Fruit fly (Drosophila melanogaster) whole organism, embryonic: ENCODE measurements around the gene Tmtc2.

Experiments
- ATbp ChIP-seq: fragments of 200-800 bp; sonication (Bioruptor generic); optimal IDR thresholded peaks from 2 replicates; lab custom pipeline; 2017; ENCODE audit warnings: missing biosample characterization, mild to moderate bottlenecking, missing genetic modification characterization, missing genetic modification reagents
- Antp ChIP-seq: fragments of 200-800 bp; sonication (Bioruptor generic); optimal IDR thresholded peaks from 3 replicates; lab custom pipeline; 2016; ENCODE audit warnings: missing biosample characterization, missing genetic modification characterization
- CG10979 ChIP-seq: fragments of 200-800 bp; sonication (Bioruptor generic); optimal IDR thresholded peaks from 2 replicates; lab custom pipeline; 2018; ENCODE audit warnings: missing biosample characterization, mild to moderate bottlenecking, missing genetic modification characterization, moderate library complexity
- CG11085 ChIP-seq: fragments of 200-800 bp; sonication (Bioruptor generic); IDR thresholded peaks from 2 replicates; pipeline ENCODE4 v1.3.6; 2022; ENCODE audit warnings: missing biosample characterization, missing genetic modification characterization
- CG12071 ChIP-seq: fragments of 200-800 bp; sonication (Bioruptor generic); optimal IDR thresholded peaks from 3 replicates; lab custom pipeline; 2018; ENCODE audit warnings: missing biosample characterization, mild to moderate bottlenecking, missing genetic modification characterization
- CG12391 ChIP-seq: fragments of 200-800 bp; sonication (Bioruptor generic); optimal IDR thresholded peaks from 3 replicates; lab custom pipeline; 2018; ENCODE audit warnings: missing biosample characterization, mild to moderate bottlenecking, missing genetic modification characterization, moderate library complexity
- CG12659 ChIP-seq: fragments of 200-800 bp; sonication (Bioruptor generic); optimal IDR thresholded peaks from 3 replicates; lab custom pipeline; 2017; ENCODE audit warnings: mild to moderate bottlenecking, missing biosample characterization, missing genetic modification reagents, missing genetic modification characterization
- CG15269 ChIP-seq: fragments of 200-800 bp; sonication (Bioruptor generic); optimal IDR thresholded peaks from 2 replicates; lab custom pipeline; 2018; ENCODE audit warnings: missing biosample characterization, mild to moderate bottlenecking, missing genetic modification characterization, moderate library complexity
- CG15514 ChIP-seq: fragments of 200-800 bp; sonication (Bioruptor generic); optimal IDR thresholded peaks from 3 replicates; lab custom pipeline; 2017; ENCODE audit warnings: missing biosample characterization, missing genetic modification characterization, mild to moderate bottlenecking, moderate library complexity, missing genetic modification reagents
- CG17328 ChIP-seq: fragments of 200-800 bp; sonication (Bioruptor generic); IDR thresholded peaks from 2 replicates; pipeline ENCODE4 v1.3.6; 2022; ENCODE audit warnings: missing biosample characterization, missing genetic modification characterization
- CG2120 ChIP-seq: fragments of 200-800 bp; sonication (Bioruptor generic); optimal IDR thresholded peaks from 3 replicates; lab custom pipeline; 2016; ENCODE audit warnings: missing biosample characterization, missing genetic modification characterization
- CG2712 ChIP-seq: fragments of 200-800 bp; optimal IDR thresholded peaks from 3 replicates; lab custom pipeline; 2019; ENCODE audit warnings: missing biosample characterization, mild to moderate bottlenecking, missing genetic modification characterization, moderate library complexity
- CG30403 ChIP-seq: fragments of 200-800 bp; sonication (Bioruptor generic); optimal IDR thresholded peaks from 3 replicates; lab custom pipeline; 2016; ENCODE audit warnings: missing biosample characterization, missing genetic modification characterization
- CG31441 ChIP-seq: fragments of 200-800 bp; sonication (Bioruptor generic); IDR thresholded peaks from 2 replicates; pipeline ENCODE4 v1.3.6; 2022; ENCODE audit warnings: missing biosample characterization, missing genetic modification characterization
- CG3281 ChIP-seq: fragments of 200-800 bp; sonication (Bioruptor generic); optimal IDR thresholded peaks from 3 replicates; lab custom pipeline; 2017; ENCODE audit warnings: missing biosample characterization, mild to moderate bottlenecking, missing genetic modification characterization
- CG7786 ChIP-seq: fragments of 200-800 bp; sonication (Bioruptor generic); optimal IDR thresholded peaks from 2 replicates; lab custom pipeline; 2016; ENCODE audit warnings: missing biosample characterization, missing genetic modification characterization
- CG7839 ChIP-seq: fragments of 200-800 bp; sonication (Bioruptor generic); optimal IDR thresholded peaks from 3 replicates; lab custom pipeline; 2018; ENCODE audit warnings: missing biosample characterization, mild to moderate bottlenecking, missing genetic modification characterization, moderate library complexity
- CG8290 ChIP-seq, 3 experiments: fragments of 200-800 bp; sonication (Bioruptor generic); optimal IDR thresholded peaks; 2 replicates each; lab custom pipeline; 2016 to 2019; ENCODE audit warnings: missing biosample characterization in 3 of 3, missing genetic modification characterization in 3 of 3, mild to moderate bottlenecking in 2 of 3, moderate library complexity in 1 of 3
- CG9437 ChIP-seq: fragments of 200-800 bp; sonication (Bioruptor generic); optimal IDR thresholded peaks from 2 replicates; lab custom pipeline; 2018; ENCODE audit warnings: missing biosample characterization, mild to moderate bottlenecking, missing genetic modification characterization
- CG9817 ChIP-seq: fragments of 200-800 bp; sonication (Bioruptor generic); optimal IDR thresholded peaks from 2 replicates; lab custom pipeline; 2018; ENCODE audit warnings: missing biosample characterization, mild to moderate bottlenecking, missing genetic modification characterization, moderate library complexity
- CG9932 ChIP-seq: fragments of 200-800 bp; sonication (Bioruptor generic); IDR thresholded peaks from 2 replicates; pipeline ENCODE4 v1.3.6; 2022; ENCODE audit warnings: missing biosample characterization, missing genetic modification characterization
- Dbx ChIP-seq: fragments of 200-800 bp; sonication (Bioruptor generic); IDR thresholded peaks from 3 replicates; pipeline ENCODE4 v1.3.6; 2022; ENCODE audit warnings: missing biosample characterization, missing genetic modification characterization
- Fer3 ChIP-seq: fragments of 200-800 bp; sonication (Bioruptor generic); optimal IDR thresholded peaks from 2 replicates; lab custom pipeline; 2018; ENCODE audit warnings: missing biosample characterization, mild to moderate bottlenecking, missing genetic modification characterization, moderate library complexity
- HmgD ChIP-seq: fragments of 200-800 bp; sonication (Bioruptor generic); optimal IDR thresholded peaks from 3 replicates; lab custom pipeline; 2016; ENCODE audit warnings: missing biosample characterization, missing genetic modification characterization
- Hr51 ChIP-seq, 2 experiments: fragments of 200-800 bp; sonication (Bioruptor generic); optimal IDR thresholded peaks; 2 replicates in 1 of 2; 3 replicates in 1 of 2; lab custom pipeline; 2016 to 2018; ENCODE audit warnings: missing biosample characterization in 2 of 2, missing genetic modification characterization in 2 of 2, mild to moderate bottlenecking in 1 of 2, moderate library complexity in 1 of 2
- NfI ChIP-seq: fragments of 200-800 bp; sonication (Bioruptor generic); optimal IDR thresholded peaks from 3 replicates; lab custom pipeline; 2018; ENCODE audit warnings: missing biosample characterization, mild to moderate bottlenecking, missing genetic modification characterization, moderate library complexity
- Ptx1 ChIP-seq: fragments of 200-800 bp; sonication (Bioruptor generic); IDR thresholded peaks from 2 replicates; pipeline ENCODE4 v1.3.6; 2022; ENCODE audit warnings: missing biosample characterization, missing genetic modification characterization
- Sox100B ChIP-seq: fragments of 200-800 bp; sonication (Bioruptor generic); optimal IDR thresholded peaks from 3 replicates; lab custom pipeline; 2018; ENCODE audit warnings: missing biosample characterization, mild to moderate bottlenecking, missing genetic modification characterization
- Xrp1 ChIP-seq: fragments of 200-800 bp; sonication (Bioruptor generic); IDR thresholded peaks from 2 replicates; pipeline ENCODE4 v1.3.6; 2022; ENCODE audit warnings: missing biosample characterization, missing genetic modification characterization
- abd-A ChIP-seq: fragments of 200-800 bp; sonication (Bioruptor generic); optimal IDR thresholded peaks from 3 replicates; lab custom pipeline; 2019; ENCODE audit warnings: missing biosample characterization, mild to moderate bottlenecking, missing genetic modification characterization, moderate library complexity
- cato ChIP-seq: fragments of 200-800 bp; sonication (Bioruptor generic); optimal IDR thresholded peaks from 2 replicates; lab custom pipeline; 2016; ENCODE audit warnings: missing biosample characterization, missing genetic modification characterization, borderline replicate concordance
- dpn ChIP-seq, 2 experiments: fragments of 200-800 bp; sonication (Bioruptor generic); optimal IDR thresholded peaks; 3 replicates each; lab custom pipeline; 2016; ENCODE audit warnings: missing biosample characterization in 2 of 2, missing genetic modification characterization in 2 of 2
- gce ChIP-seq: fragments of 200-800 bp; sonication (Bioruptor generic); IDR thresholded peaks from 3 replicates; pipeline ENCODE4 v1.3.6; 2022; ENCODE audit warnings: missing biosample characterization, missing genetic modification characterization
- grau ChIP-seq: fragments of 200-800 bp; optimal IDR thresholded peaks from 3 replicates; lab custom pipeline; 2019; ENCODE audit warnings: missing biosample characterization, mild to moderate bottlenecking, missing genetic modification characterization, moderate library complexity
- klu ChIP-seq: fragments of 200-800 bp; sonication (Bioruptor generic); IDR thresholded peaks from 2 replicates; pipeline ENCODE4 v1.3.6; 2022; ENCODE audit warnings: missing biosample characterization, missing genetic modification characterization
- lbe ChIP-seq: fragments of 200-800 bp; sonication (Bioruptor generic); optimal IDR thresholded peaks from 2 replicates; lab custom pipeline; 2016; ENCODE audit warnings: missing biosample characterization, mild to moderate bottlenecking, missing genetic modification characterization
- lilli ChIP-seq: fragments of 200-800 bp; sonication (Bioruptor generic); optimal IDR thresholded peaks from 3 replicates; lab custom pipeline; 2016; ENCODE audit warnings: missing biosample characterization, missing genetic modification characterization
- oc ChIP-seq: fragments of 200-800 bp; sonication (Bioruptor generic); optimal IDR thresholded peaks from 2 replicates; lab custom pipeline; 2018; ENCODE audit warnings: missing biosample characterization, mild to moderate bottlenecking, missing genetic modification characterization, moderate library complexity
- org-1 ChIP-seq: fragments of 200-800 bp; sonication (Bioruptor generic); optimal IDR thresholded peaks from 2 replicates; lab custom pipeline; 2017; ENCODE audit warnings: missing biosample characterization, missing genetic modification characterization
- pan ChIP-seq, 4 experiments: fragments of >200 bp in 3 of 4; fragments of 200-800 bp in 1 of 4; sonication (Bioruptor generic) in 1 of 4; optimal IDR thresholded peaks in 3 of 4; IDR thresholded peaks in 1 of 4; 2 replicates each; pipeline versions ENCODE4 v1.3.6 to Lab custom; 2017 to 2022; ENCODE audit warnings: missing biosample characterization in 2 of 4, missing genetic modification characterization in 2 of 4, mixed read lengths in 1 of 4
- row ChIP-seq: fragments of 200-800 bp; sonication (Bioruptor generic); IDR thresholded peaks from 3 replicates; pipeline ENCODE4 v1.3.6; 2022; ENCODE audit warnings: missing biosample characterization, missing genetic modification characterization
- sens ChIP-seq: fragments of 200-800 bp; sonication (Bioruptor generic); peaks from one replicate; lab custom pipeline; 2016; ENCODE audit warnings: missing biosample characterization, missing genetic modification characterization
- tgo ChIP-seq: fragments of 200-800 bp; sonication (Bioruptor generic); IDR thresholded peaks from 3 replicates; pipeline ENCODE4 v1.3.6; 2022; ENCODE audit warnings: missing biosample characterization, missing genetic modification characterization
- tin ChIP-seq: fragments of 200-800 bp; sonication (Bioruptor generic); optimal IDR thresholded peaks from 3 replicates; lab custom pipeline; 2016; ENCODE audit warnings: missing biosample characterization, missing genetic modification characterization
- unpg ChIP-seq: fragments of 200-800 bp; sonication (Bioruptor generic); optimal IDR thresholded peaks from 3 replicates; lab custom pipeline; 2018; ENCODE audit warnings: missing biosample characterization, mild to moderate bottlenecking, missing genetic modification characterization, moderate library complexity
- vnd ChIP-seq: fragments of 200-800 bp; sonication (Bioruptor generic); IDR thresholded peaks from 3 replicates; pipeline ENCODE4 v1.3.6; 2022; ENCODE audit warnings: missing biosample characterization, missing genetic modification characterization; ENCODE audit not compliant: partially characterized antibody
- vvl ChIP-seq: fragments of 200-800 bp; sonication (Bioruptor generic); IDR thresholded peaks from 2 replicates; pipeline ENCODE4 v1.3.6; 2022; ENCODE audit warnings: missing biosample characterization, missing genetic modification characterization
- zfh2 ChIP-seq: fragments of 200-800 bp; sonication (Bioruptor generic); optimal IDR thresholded peaks from 2 replicates; lab custom pipeline; 2016; ENCODE audit warnings: missing biosample characterization, missing genetic modification characterization

Tmtc2 gene

dm6 chr2L:897124-897523 is 25.5 kb upstream of the Tmtc2 start (continued):
- TF ChIP-seq CG31441 (0 out of 2 replicates have a peak, but pooled peaks have one; percentile 13), sens (GFP tag; lab: Kevin White, UChicago) (peak; percentile 62), CG17328 (GFP tag; lab: Robert Waterston, UW) (0 out of 2 replicates have a peak, but pooled peaks have one; percentile 24), NfI (GFP tag; lab: Kevin White, UChicago) (peak; percentile 1), CG30403 (GFP tag; lab: Kevin White, UChicago) (peak; percentile 7), CG2120 (GFP tag; lab: Kevin White, UChicago) (peak; percentile 42), org-1 (GFP tag; lab: Kevin White, UChicago) (peak; percentile 3), vnd (GFP tag; lab: Robert Waterston, UW) (no peak), Dbx (GFP tag; lab: Robert Waterston, UW) (0 out of 3 replicates have a peak, but pooled peaks have one; percentile 43), HmgD (GFP tag; lab: Kevin White, UChicago) (no peak), lilli (no peak), unpg (GFP tag; lab: Kevin White, UChicago) (peak; percentile 12), Xrp1 (GFP tag; lab: Robert Waterston, UW) (0 out of 2 replicates have a peak, but pooled peaks have one; percentile 15), dpn (GFP tag; optimal IDR thresholded peaks at IDR 0.05; lab: Kevin White, UChicago) (peak in 1 of 2 experiments; percentile 8), CG10979 (tag; lab: Kevin White, UChicago) (no peak), tgo (GFP tag; lab: Robert Waterston, UW) (peak; percentile 26; the same call in 1 of the 3 replicates), row (GFP tag; lab: Robert Waterston, UW) (peak; percentile 49), zfh2 (GFP tag; lab: Kevin White, UChicago) (peak; percentile 16), CG3281 (GFP tag; lab: Kevin White, UChicago) (peak; percentile 16), CG12071 (GFP tag; lab: Kevin White, UChicago) (peak; percentile 24), CG2712 (tag; lab: Kevin White, UChicago) (peak; percentile 21), CG7786 (GFP tag; lab: Kevin White, UChicago) (peak; percentile 16), CG9437 (GFP tag; lab: Kevin White, UChicago) (no peak), oc (tag; lab: Kevin White, UChicago) (no peak), CG12659 (peak; percentile 19), CG8290 (GFP tag; optimal IDR thresholded peaks at IDR 0.05; lab: Kevin White, UChicago) (no peak), CG8290 (tag; optimal IDR thresholded peaks at IDR 0.05; lab: Kevin White, UChicago) (peak in 1 of 2 experiments; percentile 68), Ptx1 (GFP tag; lab: Robert Waterston, UW) (peak; percentile 38; the same call in 1 of the 2 replicates), cato (GFP tag; lab: Kevin White, UChicago) (no peak), gce (GFP tag; lab: Robert Waterston, UW) (no peak), grau (peak; percentile 30), CG15269 (tag; lab: Kevin White, UChicago) (peak; percentile 35), Hr51 (GFP tag; optimal IDR thresholded peaks at IDR 0.05; lab: Kevin White, UChicago) (peak in 1 of 2 experiments; percentile 19), CG9817 (tag; lab: Kevin White, UChicago) (peak; percentile 10), abd-A (no peak), CG9932 (peak; percentile 28; the same call in 1 of the 2 replicates), CG15514 (GFP tag; lab: Kevin White, UChicago) (peak; percentile 7), pan (optimal IDR thresholded peaks at IDR 0.05; lab: Kevin White, UChicago) (no peak), pan (GFP tag; optimal IDR thresholded peaks at IDR 0.05 in 1 of 2, IDR thresholded peaks at IDR 0.05 in 1 of 2) (peak in 1 of 2 experiments; percentile 65), CG11085 (GFP tag; lab: Robert Waterston, UW) (peak; percentile 13; the same call in 1 of the 2 replicates), ATbp (GFP tag; lab: Kevin White, UChicago) (peak; percentile 36), Sox100B (GFP tag; lab: Kevin White, UChicago) (no peak), vvl (GFP tag; lab: Robert Waterston, UW) (0 out of 2 replicates have a peak, but pooled peaks have one; percentile 28), CG7839 (peak; percentile 32), tin (GFP tag; lab: Kevin White, UChicago) (peak; percentile 13), klu (no peak), CG12391 (tag; lab: Kevin White, UChicago) (peak; percentile 8), Fer3 (peak; percentile 27), lbe (no peak), Antp (GFP tag; lab: Kevin White, UChicago) (peak; percentile 9)
